Fruit fly (Drosophila melanogaster): Measurements from ENCODE around the gene HLH3B.

Gene HLH3B

DNA sequence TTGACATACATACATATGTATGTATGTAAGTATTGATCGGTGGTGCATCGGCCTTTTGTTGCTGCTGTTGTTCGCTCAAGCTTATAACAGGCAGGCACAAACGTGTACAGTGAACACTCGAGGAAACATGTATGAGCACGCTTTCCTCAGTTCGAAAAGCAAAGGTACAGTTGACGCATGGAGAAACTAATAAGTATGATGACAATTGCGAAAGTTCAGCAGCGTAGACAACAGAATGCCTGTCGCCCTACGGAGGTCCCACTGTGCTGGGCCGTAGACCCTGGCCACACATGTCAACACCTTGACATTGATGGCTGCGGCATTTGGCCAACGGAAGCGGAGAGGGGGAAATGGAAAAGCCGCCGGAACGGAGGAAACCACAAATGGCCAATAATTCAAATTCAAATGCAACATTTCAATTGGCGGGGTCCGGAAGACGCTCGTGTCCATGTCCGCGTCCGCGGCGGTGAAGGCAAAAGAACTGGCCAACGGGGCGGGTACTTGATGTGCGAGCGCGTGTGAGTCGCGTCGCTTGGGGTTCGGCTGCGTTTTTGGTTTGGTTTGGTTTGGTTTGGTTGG is 26.7 kb upstream of the HLH3B start, which contains the start of gene CG2681 (continued):
- no peak for TF ChIP-seq cad (GFP tag; optimal IDR thresholded peaks at IDR 0.05)
- peak; percentile 31 for TF ChIP-seq Dip3 (GFP tag; optimal IDR thresholded peaks at IDR 0.05)
- no peak for TF ChIP-seq pita (GFP tag; optimal IDR thresholded peaks at IDR 0.05)
- peak; percentile 58 for TF ChIP-seq CG15514 (GFP tag; optimal IDR thresholded peaks at IDR 0.05)
- TF ChIP-seq ro (GFP tag; IDR thresholded peaks at IDR 0.05) = no peak
- TF ChIP-seq Deaf1 (tag; optimal IDR thresholded peaks at IDR 0.05) = no peak
- TF ChIP-seq pros (GFP tag; optimal IDR thresholded peaks at IDR 0.05) = no peak
- TF ChIP-seq tap (tag; optimal IDR thresholded peaks at IDR 0.05) = no peak
- peak; percentile 72 for TF ChIP-seq sens (GFP tag)
- TF ChIP-seq gfzf (GFP tag; optimal IDR thresholded peaks at IDR 0.05) = no peak
- TF ChIP-seq CG6175 (GFP tag; IDR thresholded peaks at IDR 0.05) = no peak
- TF ChIP-seq CG9727 (GFP tag; optimal IDR thresholded peaks at IDR 0.05) = no peak
- no peak for TF ChIP-seq lola (GFP tag; optimal IDR thresholded peaks at IDR 0.05)
- no peak for TF ChIP-seq hbn (GFP tag; IDR thresholded peaks at IDR 0.05; ENCODE audit: partially characterized antibody)
- no peak for TF ChIP-seq CG10267 (tag; optimal IDR thresholded peaks at IDR 0.05)
- TF ChIP-seq crol (GFP tag; IDR thresholded peaks at IDR 0.05) = no peak
- TF ChIP-seq TFAM (GFP tag; optimal IDR thresholded peaks at IDR 0.05) = no peak
- TF ChIP-seq CG34422 (GFP tag; IDR thresholded peaks at IDR 0.05) = peak; percentile 14; the same call in 1 of the 3 replicates
- TF ChIP-seq bcd (GFP tag; optimal IDR thresholded peaks at IDR 0.05) = peak; percentile 7
- no peak for TF ChIP-seq lov (optimal IDR thresholded peaks at IDR 0.05)
- TF ChIP-seq lov (GFP tag; IDR thresholded peaks at IDR 0.05) = no peak
- no peak for TF ChIP-seq Dek (tag; optimal IDR thresholded peaks at IDR 0.05)
- no peak for TF ChIP-seq CG10543 (GFP tag; optimal IDR thresholded peaks at IDR 0.05)
- TF ChIP-seq CG3407 (GFP tag; optimal IDR thresholded peaks at IDR 0.05) = no peak
- no peak for TF ChIP-seq zen2 (GFP tag; IDR thresholded peaks at IDR 0.05; ENCODE audit: partially characterized antibody)
- TF ChIP-seq disco-r (GFP tag; optimal IDR thresholded peaks at IDR 0.05) = no peak
- TF ChIP-seq MESR4 (GFP tag; optimal IDR thresholded peaks at IDR 0.05) = no peak
- TF ChIP-seq YL-1 (GFP tag; optimal IDR thresholded peaks at IDR 0.05) = no peak
- TF ChIP-seq CG9609 (GFP tag; optimal IDR thresholded peaks at IDR 0.05) = peak; percentile 22
- no peak for TF ChIP-seq CG4820 (GFP tag; optimal IDR thresholded peaks at IDR 0.05)
- no peak for TF ChIP-seq hkb (optimal IDR thresholded peaks at IDR 0.05)
- peak; percentile 50 for TF ChIP-seq hkb (GFP tag; IDR thresholded peaks at IDR 0.05)
- no peak for TF ChIP-seq slp2 (GFP tag; optimal IDR thresholded peaks at IDR 0.05)
- no peak for TF ChIP-seq Nf-YC (tag; optimal IDR thresholded peaks at IDR 0.05)
- TF ChIP-seq kay (GFP tag; optimal IDR thresholded peaks at IDR 0.05) = no peak
- peak; percentile 63 for TF ChIP-seq Ada2b (GFP tag; IDR thresholded peaks at IDR 0.05)
- no peak for TF ChIP-seq CG8924 (tag; optimal IDR thresholded peaks at IDR 0.05)
- TF ChIP-seq peb (GFP tag; IDR thresholded peaks at IDR 0.05) = no peak
- TF ChIP-seq sd (tag; optimal IDR thresholded peaks at IDR 0.05) = no peak
- TF ChIP-seq HLHmδ (GFP tag; optimal IDR thresholded peaks at IDR 0.05) = no peak
- no peak for TF ChIP-seq Mes4 (GFP tag; optimal IDR thresholded peaks at IDR 0.05)
- TF ChIP-seq insv (GFP tag; optimal IDR thresholded peaks at IDR 0.05) = no peak
- peak; percentile 43 for TF ChIP-seq lilli (GFP tag; optimal IDR thresholded peaks at IDR 0.05)
- TF ChIP-seq CkIIα-i1 (GFP tag; IDR thresholded peaks at IDR 0.05) = no peak
- TF ChIP-seq ems (GFP tag; optimal IDR thresholded peaks at IDR 0.05) = no peak
- TF ChIP-seq wor (GFP tag; IDR thresholded peaks at IDR 0.05) = peak; percentile 24; the same call in 1 of the 2 replicates
- no peak for TF ChIP-seq HmgD (GFP tag; optimal IDR thresholded peaks at IDR 0.05)
- TF ChIP-seq CG10979 (tag; optimal IDR thresholded peaks at IDR 0.05) = no peak
- peak; percentile 17 for TF ChIP-seq CG16863 (GFP tag; optimal IDR thresholded peaks at IDR 0.05)
- TF ChIP-seq chif (GFP tag; optimal IDR thresholded peaks at IDR 0.05) = peak in 1 of 2 experiments; percentile 21
- TF ChIP-seq CG9932 (GFP tag; IDR thresholded peaks at IDR 0.05) = peak; percentile 53
- no peak for TF ChIP-seq Hand (GFP tag; optimal IDR thresholded peaks at IDR 0.05)
